Worm (Caenorhabditis elegans): Measurements from ENCODE around the gene Y51H4A.5.

Y51H4A.5 gene

ce11 chrIV:16482790-16483189, 43.1 kb downstream of the Y51H4A.5 start:
- no peak for TF ChIP-seq F23B12.7 (tag; optimal IDR thresholded peaks at IDR 0.05; ENCODE audit: insufficient read depth)
- TF ChIP-seq ceh-58 (GFP tag; IDR thresholded peaks at IDR 0.05): no peak
- TF ChIP-seq C17E4.6 (GFP tag; IDR thresholded peaks at IDR 0.05): no peak
- TF ChIP-seq nhr-80 (tag; optimal IDR thresholded peaks at IDR 0.05): peak; percentile 13
- peak; percentile 21 for TF ChIP-seq pbrm-1 (GFP tag; IDR thresholded peaks at IDR 0.05)
- 0 out of 2 replicates have a peak, but pooled peaks have one; percentile 34 for TF ChIP-seq egl-44 (GFP tag; IDR thresholded peaks at IDR 0.05)
- no peak for TF ChIP-seq F57C9.4 (tag; optimal IDR thresholded peaks at IDR 0.05)
- TF ChIP-seq nhr-120 (GFP tag; IDR thresholded peaks at IDR 0.05): no peak
- TF ChIP-seq attf-6 (GFP tag; IDR thresholded peaks at IDR 0.05): peak; percentile 68
- TF ChIP-seq athp-1 (tag; optimal IDR thresholded peaks at IDR 0.05): peak; percentile 50
- no peak for TF ChIP-seq egl-18 (GFP tag; IDR thresholded peaks at IDR 0.05)
- no peak; the same call in 1 of the 2 replicates for TF ChIP-seq egrh-3 (GFP tag; IDR thresholded peaks at IDR 0.05)
- TF ChIP-seq F37B4.10 (GFP tag; IDR thresholded peaks at IDR 0.05): no peak
- TF ChIP-seq T26A5.8 (tag; optimal IDR thresholded peaks at IDR 0.05): no peak
- TF ChIP-seq lag-1 (GFP tag; IDR thresholded peaks at IDR 0.05): no peak
- no peak for TF ChIP-seq B0019.2 (GFP tag; conservative IDR thresholded peaks at IDR 0.05)
- no peak; the same call in 1 of the 2 replicates for TF ChIP-seq hsf-1 (GFP tag; IDR thresholded peaks at IDR 0.05)
- TF ChIP-seq F57A8.1 (GFP tag; optimal IDR thresholded peaks at IDR 0.05): no peak
- no peak for TF ChIP-seq aptf-2 (GFP tag; conservative IDR thresholded peaks at IDR 0.05)
- TF ChIP-seq him-1 (tag; optimal IDR thresholded peaks at IDR 0.05): no peak
- no peak for TF ChIP-seq snpc-1.3 (tag; optimal IDR thresholded peaks at IDR 0.05; ENCODE audit: insufficient read depth)
- no peak for TF ChIP-seq lin-26 (GFP tag; IDR thresholded peaks at IDR 0.05)
- TF ChIP-seq cebp-1 (GFP tag; IDR thresholded peaks at IDR 0.05): peak; percentile 21; the same call in 1 of the 2 replicates
- peak; percentile 40 for TF ChIP-seq cebp-1 (tag; optimal IDR thresholded peaks at IDR 0.05)
- TF ChIP-seq zfh-2 (GFP tag; conservative IDR thresholded peaks at IDR 0.05): no peak
- TF ChIP-seq akir-1 (GFP tag; optimal IDR thresholded peaks at IDR 0.05): no peak
- no peak for TF ChIP-seq dox-1 (GFP tag; IDR thresholded peaks at IDR 0.05)
- TF ChIP-seq ekl-4 (GFP tag; IDR thresholded peaks at IDR 0.05): peak; percentile 4; the same call in 1 of the 2 replicates
- no peak for TF ChIP-seq bed-2 (GFP tag; IDR thresholded peaks at IDR 0.05)
- TF ChIP-seq Y53G8AR.9 (GFP tag; conservative IDR thresholded peaks at IDR 0.05): no peak
- no peak for TF ChIP-seq Y53F4B.3 (GFP tag; IDR thresholded peaks at IDR 0.05)
- no peak for TF ChIP-seq cebp-2 (GFP tag; IDR thresholded peaks at IDR 0.05)
- TF ChIP-seq B0261.1 (tag; optimal IDR thresholded peaks at IDR 0.05): no peak
- no peak for TF ChIP-seq ZK185.1 (tag; optimal IDR thresholded peaks at IDR 0.05; ENCODE audit: poor library complexity, severe bottlenecking)
- TF ChIP-seq nfya-1 (tag; optimal IDR thresholded peaks at IDR 0.05; ENCODE audit: borderline replicate concordance, insufficient read depth): no peak
- TF ChIP-seq lin-54 (GFP tag; optimal IDR thresholded peaks at IDR 0.05): peak; percentile 3
- no peak for TF ChIP-seq ccch-3 (GFP tag; optimal IDR thresholded peaks at IDR 0.05)
- no peak for TF ChIP-seq ama-1 (optimal IDR thresholded peaks at IDR 0.05)
- peak in 1 of 2 experiments; percentile 43 for TF ChIP-seq ama-1 (GFP tag; optimal IDR thresholded peaks at IDR 0.05)
- no peak for TF ChIP-seq rcor-1 (GFP tag; IDR thresholded peaks at IDR 0.05)
- no peak for TF ChIP-seq F52B5.7 (tag; optimal IDR thresholded peaks at IDR 0.05)
- no peak for TF ChIP-seq lir-1 (GFP tag; conservative IDR thresholded peaks at IDR 0.05)
- peak; percentile 25 for TF ChIP-seq F49E8.2 (tag; optimal IDR thresholded peaks at IDR 0.05; ENCODE audit: insufficient read depth)
- TF ChIP-seq K11D2.4 (GFP tag; IDR thresholded peaks at IDR 0.05): 0 out of 2 replicates have a peak, but pooled peaks have one; percentile 10
- TF ChIP-seq hmg-20 (GFP tag; IDR thresholded peaks at IDR 0.05): no peak
- TF ChIP-seq let-607 (tag; optimal IDR thresholded peaks at IDR 0.05): no peak
- TF ChIP-seq B0336.3 (GFP tag; IDR thresholded peaks at IDR 0.05): peak; percentile 57; the same call in 1 of the 2 replicates
- TF ChIP-seq atf-7 (tag; optimal IDR thresholded peaks at IDR 0.05): no peak
- TF ChIP-seq sea-2 (GFP tag; IDR thresholded peaks at IDR 0.05): no peak
